Fruit fly (Drosophila melanogaster) whole organism, wandering third instar larva: ENCODE data around the gene TM9SF3.

Experiments
- Abd-B ChIP-seq: fragments of >200 bp; optimal IDR thresholded peaks from 2 replicates; lab custom pipeline; 2017; ENCODE audit warnings: missing biosample characterization, missing genetic modification characterization
- CG32264 ChIP-seq: fragments of 200-800 bp; sonication (Bioruptor generic); optimal IDR thresholded peaks from 2 replicates; lab custom pipeline; 2016; ENCODE audit warnings: missing biosample characterization, missing genetic modification characterization
- CG9705 ChIP-seq: fragments of 200-800 bp; sonication (Bioruptor generic); optimal IDR thresholded peaks from 2 replicates; lab custom pipeline; 2018; ENCODE audit warnings: missing biosample characterization, mild to moderate bottlenecking, missing genetic modification characterization
- CrebA ChIP-seq: fragments of 200-800 bp; sonication (Bioruptor generic); optimal IDR thresholded peaks from 2 replicates; lab custom pipeline; 2016; ENCODE audit warnings: missing biosample characterization, mild to moderate bottlenecking, missing genetic modification characterization, borderline replicate concordance
- Dfd ChIP-seq: fragments of >200 bp; optimal IDR thresholded peaks from 2 replicates; lab custom pipeline; 2017; ENCODE audit warnings: missing biosample characterization, missing genetic modification characterization
- Dif ChIP-seq: fragments of 200-275, 200-300 bp; sonication (Bioruptor generic); optimal IDR thresholded peaks from 2 replicates; lab custom pipeline; 2018; ENCODE audit warnings: missing biosample characterization, missing genetic modification characterization; ENCODE audit not compliant: partially characterized antibody
- GATAd ChIP-seq: sonication (Bioruptor generic); optimal IDR thresholded peaks from 2 replicates; lab custom pipeline; 2016; ENCODE audit warnings: missing biosample characterization, missing genetic modification characterization
- HLH106 ChIP-seq: fragments of 200-800 bp; optimal IDR thresholded peaks from 3 replicates; lab custom pipeline; 2019; ENCODE audit warnings: missing biosample characterization, mild to moderate bottlenecking, missing genetic modification characterization, moderate library complexity
- Hr78 ChIP-seq: fragments of >200 bp; optimal IDR thresholded peaks from 2 replicates; lab custom pipeline; 2017; ENCODE audit warnings: missing biosample characterization, missing genetic modification characterization
- Hr83 ChIP-seq: fragments of 200-300 bp; sonication (Bioruptor generic); optimal IDR thresholded peaks from 2 replicates; lab custom pipeline; 2016; ENCODE audit warnings: missing biosample characterization, mild to moderate bottlenecking, missing genetic modification characterization, moderate library complexity; ENCODE audit not compliant: poor library complexity, severe bottlenecking
- Jra ChIP-seq: sonication (Bioruptor generic); optimal IDR thresholded peaks from 2 replicates; lab custom pipeline; 2016; ENCODE audit warnings: missing biosample characterization, missing genetic modification characterization
- N ChIP-seq: fragments of >200 bp; optimal IDR thresholded peaks from 2 replicates; lab custom pipeline; 2018; ENCODE audit warnings: missing biosample characterization, missing external identifiers, missing genetic modification characterization
- OdsH ChIP-seq: fragments of 200-800 bp; sonication (Bioruptor generic); optimal IDR thresholded peaks from 2 replicates; lab custom pipeline; 2016; ENCODE audit warnings: missing biosample characterization, mild to moderate bottlenecking, missing genetic modification characterization
- Rel ChIP-seq, 2 experiments: fragments of 200-800 bp; sonication (Bioruptor generic) in 1 of 2; optimal IDR thresholded peaks; 2 replicates in 1 of 2; 3 replicates in 1 of 2; lab custom pipeline; 2016 to 2019; ENCODE audit warnings: mild to moderate bottlenecking in 2 of 2, missing biosample characterization in 2 of 2, missing genetic modification characterization in 2 of 2, moderate library complexity in 1 of 2
- Vsx2 ChIP-seq: fragments of 200-300, 225-300 bp; sonication (Bioruptor generic); optimal IDR thresholded peaks from 2 replicates; lab custom pipeline; 2018; ENCODE audit warnings: missing biosample characterization, missing genetic modification characterization; ENCODE audit not compliant: partially characterized antibody
- br ChIP-seq: fragments of 200-800 bp; sonication (Bioruptor generic); optimal IDR thresholded peaks from 2 replicates; lab custom pipeline; 2016; ENCODE audit warnings: missing biosample characterization, missing genetic modification characterization
- brk ChIP-seq: fragments of 200-800 bp; sonication (Bioruptor generic); optimal IDR thresholded peaks from 2 replicates; lab custom pipeline; 2016; ENCODE audit warnings: missing biosample characterization, mild to moderate bottlenecking, missing genetic modification characterization
- dsf ChIP-seq: sonication (Bioruptor generic); optimal IDR thresholded peaks from 2 replicates; lab custom pipeline; 2016; ENCODE audit warnings: missing biosample characterization, missing genetic modification characterization, borderline replicate concordance
- ey ChIP-seq: fragments of 200-800 bp; sonication (Bioruptor generic); optimal IDR thresholded peaks from 2 replicates; lab custom pipeline; 2016; ENCODE audit warnings: missing biosample characterization, missing genetic modification characterization
- foxo ChIP-seq, 2 experiments: fragments of 200-800 bp; sonication (Bioruptor generic); optimal IDR thresholded peaks; 2 replicates in 1 of 2; 3 replicates in 1 of 2; lab custom pipeline; 2016 to 2017; ENCODE audit warnings: missing biosample characterization in 2 of 2, missing genetic modification characterization in 2 of 2
- fru ChIP-seq: fragments of 200-800 bp; sonication (Bioruptor generic); optimal IDR thresholded peaks from 3 replicates; lab custom pipeline; 2016; ENCODE audit warnings: missing biosample characterization, mild to moderate bottlenecking, missing genetic modification characterization
- h ChIP-seq: fragments of 200-800 bp; sonication (Bioruptor generic); optimal IDR thresholded peaks from 3 replicates; lab custom pipeline; 2016; ENCODE audit warnings: missing biosample characterization, mild to moderate bottlenecking, missing genetic modification characterization
- jim ChIP-seq: fragments of 175-275, 200-325 bp; sonication (Bioruptor generic); optimal IDR thresholded peaks from 2 replicates; lab custom pipeline; 2016; ENCODE audit warnings: missing biosample characterization, mild to moderate bottlenecking, missing genetic modification characterization
- pan ChIP-seq: fragments of >200 bp; optimal IDR thresholded peaks from 2 replicates; lab custom pipeline; 2017
- psq ChIP-seq: fragments of 200-800 bp; sonication (Bioruptor generic); optimal IDR thresholded peaks from 3 replicates; lab custom pipeline; 2017; ENCODE audit warnings: missing biosample characterization, mild to moderate bottlenecking, missing genetic modification characterization, moderate library complexity
- rgr ChIP-seq: fragments of 200-800 bp; sonication (Bioruptor generic); optimal IDR thresholded peaks from 3 replicates; lab custom pipeline; 2016; ENCODE audit warnings: missing biosample characterization, mild to moderate bottlenecking, missing genetic modification characterization
- sage ChIP-seq: fragments of 200-800 bp; sonication (Bioruptor generic); optimal IDR thresholded peaks from 2 replicates; lab custom pipeline; 2016; ENCODE audit warnings: missing biosample characterization, mild to moderate bottlenecking, missing genetic modification characterization
- sv ChIP-seq: fragments of 200-800 bp; sonication (Bioruptor generic); optimal IDR thresholded peaks from 3 replicates; lab custom pipeline; 2016; ENCODE audit warnings: missing biosample characterization, missing genetic modification characterization
- usp ChIP-seq: fragments of >200 bp; optimal IDR thresholded peaks from 2 replicates; lab custom pipeline; 2017; ENCODE audit warnings: missing biosample characterization, missing genetic modification characterization

Gene TM9SF3

dm6 chr3L:5599592-5599991, 4.2 kb downstream of the TM9SF3 start, which contains the start of gene CG10591:
TSS of gene CG10591 (minus strand) at chr3L:5599692.
- TF ChIP-seq sage (GFP tag; lab: Kevin White, UChicago): no peak
- TF ChIP-seq brk: no peak
- TF ChIP-seq Abd-B (GFP tag; lab: Kevin White, UChicago): no peak
- no peak for TF ChIP-seq sv (GFP tag; lab: Kevin White, UChicago)

dm6 chr3L:5594853-5595593, 8.8 kb downstream of the TM9SF3 start, which contains the start of the genes Alp10 and Alp9:
TSS of gene Alp10 (minus strand) at chr3L:5595272.
TSS of gene Alp9 (plus strand) at chr3L:5595542.
- TF ChIP-seq Dif: no peak

dm6 chr3L:5594163-5594715, 9.5 kb downstream of the TM9SF3 start:
- TF ChIP-seq OdsH (GFP tag; lab: Kevin White, UChicago) (no peak), HLH106 (tag; lab: Kevin White, UChicago) (no peak), sv (GFP tag; lab: Kevin White, UChicago) (no peak), brk (no peak)

dm6 chr3L:5592437-5592836, 11.3 kb downstream of the TM9SF3 start, which contains the start of gene spo:
TSS of gene spo (minus strand) at chr3L:5592571.
- TF ChIP-seq dsf (GFP tag; lab: Kevin White, UChicago): no peak
- TF ChIP-seq Jra (GFP tag; lab: Kevin White, UChicago): no peak
- no peak for TF ChIP-seq usp
- TF ChIP-seq GATAd (GFP tag; lab: Kevin White, UChicago): no peak
- no peak for TF ChIP-seq pan
- TF ChIP-seq br: no peak
- TF ChIP-seq CrebA (GFP tag; lab: Kevin White, UChicago): no peak
- no peak for TF ChIP-seq rgr (GFP tag; lab: Kevin White, UChicago)
- TF ChIP-seq fru (GFP tag; lab: Kevin White, UChicago): no peak
- TF ChIP-seq h (GFP tag; lab: Kevin White, UChicago): no peak
- TF ChIP-seq N (GFP tag; lab: Kevin White, UChicago): no peak
- no peak for TF ChIP-seq HLH106 (tag; lab: Kevin White, UChicago)

dm6 chr3L:5583295-5583707, 20.5 kb downstream of the TM9SF3 start:
- no peak for TF ChIP-seq dsf (GFP tag; lab: Kevin White, UChicago)
- TF ChIP-seq psq (GFP tag; lab: Kevin White, UChicago): peak; percentile 52
- TF ChIP-seq Hr78: no peak
- TF ChIP-seq Dfd (GFP tag; lab: Kevin White, UChicago): no peak
- no peak for TF ChIP-seq Rel (GFP tag; optimal IDR thresholded peaks at IDR 0.05; lab: Kevin White, UChicago)
- no peak for TF ChIP-seq Rel (tag; optimal IDR thresholded peaks at IDR 0.05; lab: Kevin White, UChicago)
- peak; percentile 64 for TF ChIP-seq CG32264
- peak; percentile 73 for TF ChIP-seq CG9705 (GFP tag; lab: Kevin White, UChicago)
- TF ChIP-seq jim (GFP tag; lab: Kevin White, UChicago): no peak
- peak; percentile 61 for TF ChIP-seq GATAd (GFP tag; lab: Kevin White, UChicago)
- peak; percentile 86 for TF ChIP-seq HLH106 (tag; lab: Kevin White, UChicago)
- TF ChIP-seq N (GFP tag; lab: Kevin White, UChicago): no peak
- TF ChIP-seq Hr83 (GFP tag; lab: Kevin White, UChicago): peak; percentile 65
- TF ChIP-seq ey (GFP tag; lab: Kevin White, UChicago): peak; percentile 85
- peak; percentile 74 for TF ChIP-seq sv (GFP tag; lab: Kevin White, UChicago)
- peak; percentile 77 for TF ChIP-seq rgr (GFP tag; lab: Kevin White, UChicago)
- no peak for TF ChIP-seq Vsx2 (GFP tag; lab: Kevin White, UChicago)
- TF ChIP-seq foxo (GFP tag; optimal IDR thresholded peaks at IDR 0.05; lab: Kevin White, UChicago): peak in 1 of 2 experiments; percentile 7
- TF ChIP-seq h (GFP tag; lab: Kevin White, UChicago): no peak
- TF ChIP-seq fru (GFP tag; lab: Kevin White, UChicago): peak; percentile 81
